Worm (Caenorhabditis elegans) whole organism, mixed stage, embryonic: ENCODE data around the gene F39D8.3.

Experiments
- M03D4.4 ChIP-seq: sonication (generic microtip); optimal IDR thresholded peaks from 2 replicates; lab custom pipeline; 2017; ENCODE audit warnings: mild to moderate bottlenecking, missing genetic modification characterization, missing compliant biosample characterization
- bed-3 ChIP-seq: fragments of 200-800 bp; sonication (Bioruptor generic); optimal IDR thresholded peaks from 3 replicates; lab custom pipeline; 2018; ENCODE audit warnings: mild to moderate bottlenecking, missing genetic modification characterization, moderate library complexity, missing compliant biosample characterization
- blmp-1 ChIP-seq: fragments of 150-350 bp; optimal IDR thresholded peaks from 2 replicates; lab custom pipeline; 2014; ENCODE audit warnings: missing biosample characterization, missing genetic modification characterization
- ceh-39 ChIP-seq: fragments of 150-350 bp; optimal IDR thresholded peaks from 2 replicates; lab custom pipeline; 2014; ENCODE audit warnings: missing biosample characterization, missing genetic modification characterization
- ceh-43 ChIP-seq: fragments of 200-800 bp; sonication (Bioruptor generic); optimal IDR thresholded peaks from 2 replicates; lab custom pipeline; 2018; ENCODE audit warnings: mild to moderate bottlenecking, missing genetic modification characterization, moderate library complexity, missing compliant biosample characterization
- ceh-83 ChIP-seq: fragments of 200-800 bp; sonication (Bioruptor generic); optimal IDR thresholded peaks from 2 replicates; lab custom pipeline; 2018; ENCODE audit warnings: mild to moderate bottlenecking, missing genetic modification characterization, missing compliant biosample characterization
- ces-1 ChIP-seq: fragments of 150-350 bp; optimal IDR thresholded peaks from 2 replicates; lab custom pipeline; 2014; ENCODE audit warnings: missing biosample characterization, missing genetic modification reagents, missing genetic modification characterization
- cnd-1 ChIP-seq: fragments of 200-800 bp; sonication (Bioruptor generic); optimal IDR thresholded peaks from 2 replicates; lab custom pipeline; 2018; ENCODE audit warnings: mild to moderate bottlenecking, missing genetic modification characterization, missing compliant biosample characterization
- drap-1 ChIP-seq: fragments of 200-800 bp; sonication (Bioruptor generic); optimal IDR thresholded peaks from 3 replicates; lab custom pipeline; 2018; ENCODE audit warnings: mild to moderate bottlenecking, missing genetic modification characterization, missing compliant biosample characterization
- elt-3 ChIP-seq: fragments of 150-350 bp; optimal IDR thresholded peaks from 2 replicates; lab custom pipeline; 2014; ENCODE audit warnings: missing biosample characterization, missing genetic modification characterization
- flh-1 ChIP-seq: fragments of 200-800 bp; sonication (Bioruptor generic); optimal IDR thresholded peaks from 2 replicates; lab custom pipeline; 2018; ENCODE audit warnings: mild to moderate bottlenecking, missing genetic modification characterization, moderate library complexity, missing compliant biosample characterization
- ham-2 ChIP-seq: fragments of 200-800 bp; sonication (Bioruptor generic); optimal IDR thresholded peaks from 2 replicates; lab custom pipeline; 2018; ENCODE audit warnings: mild to moderate bottlenecking, missing genetic modification characterization, missing compliant biosample characterization
- hlh-1 ChIP-seq: fragments of 150-350 bp; optimal IDR thresholded peaks from 2 replicates; lab custom pipeline; 2014; ENCODE audit warnings: missing biosample characterization, missing genetic modification reagents, missing genetic modification characterization
- lin-13 ChIP-seq: fragments of 150-350 bp; optimal IDR thresholded peaks from 2 replicates; lab custom pipeline; 2014; ENCODE audit warnings: missing biosample characterization, missing genetic modification characterization
- lin-32 ChIP-seq: fragments of 200-800 bp; sonication (Bioruptor generic); optimal IDR thresholded peaks from 2 replicates; lab custom pipeline; 2018; ENCODE audit warnings: mild to moderate bottlenecking, missing genetic modification characterization, missing compliant biosample characterization
- lsy-2 ChIP-seq: fragments of 150-350 bp; optimal IDR thresholded peaks from 2 replicates; lab custom pipeline; 2014; ENCODE audit warnings: missing biosample characterization, missing genetic modification characterization
- mab-5 ChIP-seq: fragments of 150-350 bp; optimal IDR thresholded peaks from 2 replicates; lab custom pipeline; 2014; ENCODE audit warnings: missing biosample characterization, missing genetic modification characterization
- mep-1 ChIP-seq: fragments of 150-350 bp; optimal IDR thresholded peaks from 2 replicates; lab custom pipeline; 2017; ENCODE audit warnings: missing biosample characterization, missing genetic modification reagents, missing genetic modification characterization, inconsistent platforms
- mls-2 ChIP-seq: sonication (generic microtip); optimal IDR thresholded peaks from 2 replicates; lab custom pipeline; 2016; ENCODE audit warnings: mild to moderate bottlenecking, missing genetic modification characterization, moderate library complexity, missing compliant biosample characterization
- nhr-12 ChIP-seq: fragments of 150-350 bp; optimal IDR thresholded peaks from 2 replicates; lab custom pipeline; 2014; ENCODE audit warnings: missing biosample characterization, missing genetic modification characterization
- nhr-2 ChIP-seq: fragments of 150-350 bp; optimal IDR thresholded peaks from 2 replicates; lab custom pipeline; 2014; ENCODE audit warnings: missing biosample characterization, missing genetic modification characterization
- nhr-237 ChIP-seq: fragments of 150-350 bp; optimal IDR thresholded peaks from 2 replicates; lab custom pipeline; 2014; ENCODE audit warnings: missing biosample characterization, missing genetic modification characterization
- nhr-28 ChIP-seq: fragments of 150-350 bp; optimal IDR thresholded peaks from 2 replicates; lab custom pipeline; 2014; ENCODE audit warnings: missing biosample characterization, missing genetic modification characterization
- nhr-76 ChIP-seq: sonication (generic microtip); optimal IDR thresholded peaks from 2 replicates; lab custom pipeline; 2017; ENCODE audit warnings: missing biosample characterization, missing genetic modification characterization
- pha-4 ChIP-seq: fragments of 150-350 bp; optimal IDR thresholded peaks from 2 replicates; lab custom pipeline; 2018; ENCODE audit warnings: missing biosample characterization, missing genetic modification reagents, missing genetic modification characterization
- sem-2 ChIP-seq: fragments of 200-800 bp; sonication (Bioruptor generic); optimal IDR thresholded peaks from 2 replicates; lab custom pipeline; 2018; ENCODE audit warnings: mild to moderate bottlenecking, missing genetic modification characterization, missing compliant biosample characterization
- sptf-1 ChIP-seq: sonication (generic microtip); optimal IDR thresholded peaks from 2 replicates; lab custom pipeline; 2017; ENCODE audit warnings: mild to moderate bottlenecking, missing genetic modification characterization, moderate library complexity, missing compliant biosample characterization
- tbx-8 ChIP-seq: fragments of 200-800 bp; sonication (Bioruptor generic); optimal IDR thresholded peaks from 2 replicates; lab custom pipeline; 2018; ENCODE audit warnings: mild to moderate bottlenecking, missing genetic modification characterization, moderate library complexity, missing compliant biosample characterization
- unc-120 ChIP-seq: sonication (generic microtip); optimal IDR thresholded peaks from 2 replicates; lab custom pipeline; 2017; ENCODE audit warnings: missing genetic modification characterization, missing compliant biosample characterization; ENCODE audit not compliant: poor library complexity, severe bottlenecking
- unc-39 ChIP-seq: fragments of 150-350 bp; optimal IDR thresholded peaks from 2 replicates; lab custom pipeline; 2014; ENCODE audit warnings: missing biosample characterization, missing genetic modification characterization
- unc-62 ChIP-seq: fragments of 150-350 bp; optimal IDR thresholded peaks from 2 replicates; lab custom pipeline; 2014; ENCODE audit warnings: missing biosample characterization, missing genetic modification reagents, missing genetic modification characterization
- zip-8 ChIP-seq: fragments of 150-350 bp; optimal IDR thresholded peaks from 2 replicates; lab custom pipeline; 2014; ENCODE audit warnings: missing biosample characterization, missing genetic modification characterization
- ztf-11 ChIP-seq: fragments of 150-350 bp; optimal IDR thresholded peaks from 2 replicates; lab custom pipeline; 2014; ENCODE audit warnings: missing biosample characterization, missing genetic modification characterization

The F39D8.3 gene

DNA sequence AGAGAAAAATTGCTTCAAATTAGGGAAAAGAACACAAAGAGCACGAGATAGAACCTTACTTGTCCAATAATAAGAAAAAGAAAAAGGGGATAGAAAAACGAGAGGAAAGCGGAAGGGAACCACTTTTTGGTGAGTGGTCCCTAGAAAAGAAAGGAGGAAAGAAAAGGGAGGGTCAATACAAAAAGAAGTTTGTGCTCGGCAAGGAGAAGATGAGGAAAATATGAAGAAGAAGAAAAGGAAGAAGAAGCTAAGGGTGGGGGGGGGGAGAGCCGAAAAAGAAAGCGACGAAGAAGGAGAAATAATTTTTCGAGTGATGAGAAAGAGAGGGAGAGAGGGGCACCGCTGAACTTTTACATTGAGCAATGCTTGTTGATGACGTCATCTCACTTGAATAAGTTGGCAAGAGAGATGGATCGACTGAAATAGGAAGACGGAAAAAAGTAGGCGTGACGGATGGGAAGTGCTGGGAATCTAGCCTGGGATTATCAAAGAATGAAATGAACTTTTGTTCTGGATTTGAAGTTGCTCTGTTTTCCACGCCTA is 34.9 kb upstream of the F39D8.3 start:
- TF ChIP-seq zip-8 (tag; lab: Kevin White, UChicago) (peak; percentile 42), ces-1 (GFP tag; lab: Kevin White, UChicago) (peak; percentile 30), sptf-1 (peak; percentile 11), unc-120 (tag; lab: Kevin White, UChicago) (no peak), nhr-12 (no peak), blmp-1 (tag; lab: Kevin White, UChicago) (no peak), nhr-237 (tag; lab: Kevin White, UChicago) (no peak), ceh-43 (no peak), mab-5 (no peak), flh-1 (GFP tag; lab: Kevin White, UChicago) (no peak), unc-39 (tag; lab: Kevin White, UChicago) (no peak), nhr-2 (tag; lab: Kevin White, UChicago) (no peak), mls-2 (tag; lab: Kevin White, UChicago) (no peak), sem-2 (GFP tag; lab: Kevin White, UChicago) (no peak), ceh-83 (GFP tag; lab: Kevin White, UChicago) (no peak), cnd-1 (tag; lab: Kevin White, UChicago) (no peak), lin-13 (tag; lab: Kevin White, UChicago) (no peak), elt-3 (tag; lab: Kevin White, UChicago) (no peak), bed-3 (GFP tag; lab: Kevin White, UChicago) (no peak), mep-1 (tag; lab: Kevin White, UChicago) (no peak), pha-4 (no peak), lsy-2 (tag; lab: Kevin White, UChicago) (no peak), tbx-8 (no peak), nhr-28 (no peak), ceh-39 (tag; lab: Kevin White, UChicago) (no peak)
- TF ChIP-seq, all 35 proteins: peak for 3

DNA sequence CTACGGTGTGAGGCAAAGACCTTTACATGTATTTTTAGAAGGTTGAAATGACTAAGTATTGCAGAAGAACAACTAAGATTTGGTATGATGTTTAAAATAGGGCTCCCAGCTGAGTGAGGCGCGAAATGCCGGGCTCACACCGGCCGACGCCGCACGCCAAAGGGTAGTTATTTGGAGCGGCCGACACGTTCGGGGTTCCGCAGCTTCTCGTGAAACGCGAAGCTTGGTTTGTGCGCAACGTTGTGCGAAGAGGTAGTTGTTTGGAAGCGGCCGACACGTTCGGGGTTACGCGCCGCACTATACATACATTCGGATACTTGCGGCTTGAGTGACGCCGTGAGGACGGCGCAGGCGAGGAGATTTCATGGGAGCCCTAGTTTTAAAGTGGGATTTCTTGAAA is 32.5 kb upstream of the F39D8.3 start:
- TF ChIP-seq ham-2 (GFP tag; lab: Kevin White, UChicago) (no peak), ceh-39 (tag; lab: Kevin White, UChicago) (no peak), nhr-12 (no peak), M03D4.4 (no peak), lin-13 (tag; lab: Kevin White, UChicago) (no peak)

ce11 chrX:15389853-15390252 is 30.9 kb upstream of the F39D8.3 start:
- TF ChIP-seq hlh-1: no peak
- TF ChIP-seq nhr-76 (tag; lab: Kevin White, UChicago): no peak
- no peak for TF ChIP-seq ztf-11 (tag; lab: Kevin White, UChicago)
- no peak for TF ChIP-seq bed-3 (GFP tag; lab: Kevin White, UChicago)
- TF ChIP-seq ceh-39 (tag; lab: Kevin White, UChicago): no peak
- TF ChIP-seq unc-62 (GFP tag; lab: Kevin White, UChicago): no peak
- no peak for TF ChIP-seq drap-1 (GFP tag; lab: Kevin White, UChicago)
- no peak for TF ChIP-seq tbx-8

ce11 chrX:15392672-15393071 is 28.1 kb upstream of the F39D8.3 start:
- no peak for TF ChIP-seq nhr-76 (tag; lab: Kevin White, UChicago)

ce11 chrX:15395723-15396122 is 25.0 kb upstream of the F39D8.3 start:
- TF ChIP-seq ces-1 (GFP tag; lab: Kevin White, UChicago) (peak; percentile 90), sptf-1 (no peak)

- TF ChIP-seq ztf-11 (tag; lab: Kevin White, UChicago): no peak
- no peak for TF ChIP-seq ceh-39 (tag; lab: Kevin White, UChicago)
- TF ChIP-seq unc-39 (tag; lab: Kevin White, UChicago): no peak
- TF ChIP-seq flh-1 (GFP tag; lab: Kevin White, UChicago): no peak
- no peak for TF ChIP-seq nhr-28
- TF ChIP-seq hlh-1: no peak
- no peak for TF ChIP-seq lin-32 (GFP tag; lab: Kevin White, UChicago)
- no peak for TF ChIP-seq unc-120 (tag; lab: Kevin White, UChicago)
- TF ChIP-seq mep-1 (tag; lab: Kevin White, UChicago): no peak
- no peak for TF ChIP-seq bed-3 (GFP tag; lab: Kevin White, UChicago)
- TF ChIP-seq ceh-43: no peak
- TF ChIP-seq pha-4: no peak
- TF ChIP-seq lin-13 (tag; lab: Kevin White, UChicago): no peak
- TF ChIP-seq cnd-1 (tag; lab: Kevin White, UChicago): no peak
These were observed 13.1 kb upstream of the F39D8.3 start, which contains the start of gene psa-3 for ce11 chrX:15407631-15408030. Gene psa-3 (plus strand): TSS chrX:15407931.
